Worm (Caenorhabditis elegans): ENCODE results near the gene mog-5.
"Not testable (repeated sequence)": the region's sequence is repeated elsewhere in the genome, so short reads cannot be mapped to it uniquely, and the experiment has no call there.

mog-5 gene

DNA sequence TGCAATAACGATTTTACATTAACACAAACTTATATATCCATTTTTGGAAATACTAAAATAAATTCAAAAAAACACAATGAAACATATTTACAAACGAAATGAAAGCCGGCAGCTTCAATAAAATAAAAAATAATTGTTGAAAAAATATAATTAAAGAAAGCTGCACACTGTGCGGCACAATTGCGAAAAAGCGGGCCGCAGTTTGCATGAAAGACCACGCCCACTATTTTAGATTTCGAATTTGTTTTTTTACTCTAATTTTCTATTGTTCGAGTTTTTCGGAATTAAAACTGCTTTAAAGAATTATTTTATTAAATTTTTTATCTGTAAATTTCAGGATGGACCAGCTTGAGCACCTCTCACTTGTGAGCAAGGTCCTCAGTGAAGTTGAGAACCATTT is at the start of gene mog-5:
mog-5 (plus strand) TSS at position 338 of the 400 bp plus-strand sequence.
- TF ChIP-seq flh-1 (GFP tag; optimal IDR thresholded peaks at IDR 0.05) (no peak), snpc-4 (tag; optimal IDR thresholded peaks at IDR 0.05) (no peak), blmp-1 (tag; optimal IDR thresholded peaks at IDR 0.05) (peak; percentile 18), bed-3 (GFP tag; optimal IDR thresholded peaks at IDR 0.05) (peak; percentile 40), unc-39 (tag; optimal IDR thresholded peaks at IDR 0.05) (no peak), elt-3 (tag; optimal IDR thresholded peaks at IDR 0.05) (no peak), ham-2 (GFP tag; optimal IDR thresholded peaks at IDR 0.05) (peak; percentile 58), unc-62 (GFP tag; optimal IDR thresholded peaks at IDR 0.05) (no peak), ces-1 (GFP tag; optimal IDR thresholded peaks at IDR 0.05) (peak; percentile 74), lsy-2 (tag; optimal IDR thresholded peaks at IDR 0.05) (peak; percentile 15), unc-120 (tag; optimal IDR thresholded peaks at IDR 0.05; ENCODE audit: poor library complexity, severe bottlenecking) (no peak), sptf-1 (tag; optimal IDR thresholded peaks at IDR 0.05) (no peak), lin-32 (GFP tag; optimal IDR thresholded peaks at IDR 0.05) (no peak), elt-1 (tag; optimal IDR thresholded peaks at IDR 0.05; ENCODE audit: borderline replicate concordance, insufficient read depth) (no peak), sem-2 (GFP tag; optimal IDR thresholded peaks at IDR 0.05) (peak; percentile 16), nhr-237 (tag; optimal IDR thresholded peaks at IDR 0.05) (peak; percentile 8), M03D4.4 (tag; optimal IDR thresholded peaks at IDR 0.05) (peak; percentile 74), mep-1 (tag; optimal IDR thresholded peaks at IDR 0.05) (peak; percentile 33), zip-8 (tag; optimal IDR thresholded peaks at IDR 0.05) (no peak), ceh-43 (GFP tag; optimal IDR thresholded peaks at IDR 0.05) (peak; percentile 86), nhr-28 (tag; optimal IDR thresholded peaks at IDR 0.05) (no peak), ceh-39 (tag; optimal IDR thresholded peaks at IDR 0.05) (no peak), ztf-11 (tag; optimal IDR thresholded peaks at IDR 0.05) (no peak), nhr-12 (tag; optimal IDR thresholded peaks at IDR 0.05) (no peak), hlh-1 (tag; optimal IDR thresholded peaks at IDR 0.05) (peak; percentile 52), lin-13 (tag; optimal IDR thresholded peaks at IDR 0.05) (no peak), nhr-2 (tag; optimal IDR thresholded peaks at IDR 0.05) (no peak), ceh-83 (GFP tag; optimal IDR thresholded peaks at IDR 0.05) (no peak), tbx-8 (GFP tag; optimal IDR thresholded peaks at IDR 0.05) (no peak), drap-1 (GFP tag; optimal IDR thresholded peaks at IDR 0.05) (peak; percentile 40), nhr-76 (tag; optimal IDR thresholded peaks at IDR 0.05) (no peak), mls-2 (tag; optimal IDR thresholded peaks at IDR 0.05) (no peak), cnd-1 (tag; optimal IDR thresholded peaks at IDR 0.05) (no peak), mab-5 (tag; optimal IDR thresholded peaks at IDR 0.05) (no peak), pha-4 (tag; optimal IDR thresholded peaks at IDR 0.05) (no peak)

DNA sequence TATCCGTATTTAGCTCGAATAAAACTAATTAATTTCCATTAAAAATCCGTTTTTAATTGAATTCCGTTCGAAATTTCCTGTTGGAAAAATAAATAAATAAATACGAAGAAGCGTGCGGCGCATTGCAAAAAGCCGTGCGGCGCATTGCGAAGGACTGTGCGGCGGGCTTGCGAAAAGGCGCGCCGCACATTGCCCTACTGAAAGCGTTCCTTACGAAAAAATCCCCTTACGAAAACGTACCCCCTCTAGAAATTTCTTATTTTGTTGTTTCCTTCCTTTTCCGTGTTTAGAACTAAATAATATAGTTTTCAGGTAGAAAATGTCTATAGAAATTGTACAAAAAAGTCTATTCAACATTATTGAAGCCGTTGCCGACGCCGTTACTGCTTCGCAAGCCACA is 49.0 kb upstream of the mog-5 start, which contains the start of gene F09E5.8:
F09E5.8 (plus strand) TSS at position 313 of the 400 bp plus-strand sequence.
- TF ChIP-seq unc-120 (tag; optimal IDR thresholded peaks at IDR 0.05; ENCODE audit: poor library complexity, severe bottlenecking); nhr-76 (tag; optimal IDR thresholded peaks at IDR 0.05); mab-5 (tag; optimal IDR thresholded peaks at IDR 0.05): not testable (repeated sequence)

DNA sequence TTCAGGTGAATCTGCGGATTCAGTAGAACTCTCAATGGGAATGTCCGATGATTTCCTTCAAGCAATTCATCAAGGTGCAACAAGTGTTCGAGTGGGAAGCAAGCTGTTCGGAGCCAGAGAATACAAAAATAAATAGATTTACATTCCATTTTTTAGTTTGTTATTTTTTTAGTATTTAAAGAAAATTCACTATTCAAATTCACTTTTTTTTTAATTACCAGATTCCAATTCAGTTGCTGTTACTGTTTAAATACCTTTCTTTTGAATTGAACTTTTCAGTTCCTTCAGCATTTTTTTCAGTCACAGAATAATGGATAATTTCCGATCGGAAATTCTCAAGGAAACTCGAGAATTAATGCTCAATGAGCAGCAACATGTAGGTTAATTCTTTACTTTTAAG is 47.5 kb upstream of the mog-5 start, which contains the start of gene F09E5.7:
F09E5.7 (plus strand) TSS at position 301 of the 400 bp plus-strand sequence.
- no peak for TF ChIP-seq elt-3 (tag; optimal IDR thresholded peaks at IDR 0.05)
- no peak for TF ChIP-seq pha-4 (tag; optimal IDR thresholded peaks at IDR 0.05)
- TF ChIP-seq nhr-12 (tag; optimal IDR thresholded peaks at IDR 0.05) = no peak
- TF ChIP-seq ceh-39 (tag; optimal IDR thresholded peaks at IDR 0.05) = no peak
- no peak for TF ChIP-seq nhr-28 (tag; optimal IDR thresholded peaks at IDR 0.05)

DNA sequence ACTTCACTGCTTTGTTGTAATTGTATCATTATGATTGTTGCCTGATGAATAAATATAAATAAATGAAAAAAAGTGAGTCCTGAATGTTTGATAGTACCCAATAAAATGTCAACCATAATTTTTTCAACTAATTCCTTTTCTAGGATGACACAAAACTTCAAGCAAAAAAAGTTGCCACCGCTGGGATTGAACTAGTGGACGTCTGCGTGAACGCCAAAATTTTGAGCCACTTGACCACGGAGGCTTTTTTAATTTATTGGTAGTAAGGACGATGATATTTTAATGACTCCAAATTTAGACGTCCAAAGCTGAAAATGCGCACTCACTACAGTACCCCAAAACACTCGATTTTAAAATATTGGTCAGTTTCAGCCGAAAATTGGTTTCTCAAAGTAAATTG is 45.7 kb upstream of the mog-5 start:
- TF ChIP-seq ceh-39 (tag; optimal IDR thresholded peaks at IDR 0.05) (no peak), ces-1 (GFP tag; optimal IDR thresholded peaks at IDR 0.05) (no peak), sem-2 (GFP tag; optimal IDR thresholded peaks at IDR 0.05) (no peak), nhr-76 (tag; optimal IDR thresholded peaks at IDR 0.05) (no peak), unc-62 (GFP tag; optimal IDR thresholded peaks at IDR 0.05) (no peak), ham-2 (GFP tag; optimal IDR thresholded peaks at IDR 0.05) (no peak), lsy-2 (tag; optimal IDR thresholded peaks at IDR 0.05) (no peak)

Data from whole organism, mixed stage, embryonic.